Fruit fly (Drosophila melanogaster) whole organism, embryonic: ENCODE measurements around the gene Mgat4b.
A peak's percentile ranks its signal among the peaks of the same experiment; 100 is the strongest.

Source experiments
- Bteb2 ChIP-seq: fragments of 200-800 bp; sonication (Bioruptor generic); optimal IDR thresholded peaks from 2 replicates; lab custom pipeline; 2016; ENCODE audit warnings: missing biosample characterization, missing genetic modification characterization
- CG10431 ChIP-seq: fragments of 200-800 bp; sonication (Bioruptor generic); optimal IDR thresholded peaks from 3 replicates; lab custom pipeline; 2018; ENCODE audit warnings: missing biosample characterization, mild to moderate bottlenecking, missing genetic modification characterization
- CG11456 ChIP-seq: fragments of 200-800 bp; sonication (Bioruptor generic); IDR thresholded peaks from 3 replicates; pipeline ENCODE4 v1.3.6; 2022; ENCODE audit warnings: missing biosample characterization, missing genetic modification characterization
- CG12236 ChIP-seq: fragments of 200-800 bp; sonication (Bioruptor generic); optimal IDR thresholded peaks from 2 replicates; lab custom pipeline; 2016; ENCODE audit warnings: missing biosample characterization, missing genetic modification characterization
- CG12769 ChIP-seq: fragments of 200-800 bp; sonication (Bioruptor generic); optimal IDR thresholded peaks from 2 replicates; lab custom pipeline; 2019; ENCODE audit warnings: missing biosample characterization, mild to moderate bottlenecking, missing genetic modification characterization, moderate library complexity
- CG15269 ChIP-seq: fragments of 200-800 bp; sonication (Bioruptor generic); optimal IDR thresholded peaks from 2 replicates; lab custom pipeline; 2018; ENCODE audit warnings: missing biosample characterization, mild to moderate bottlenecking, missing genetic modification characterization, moderate library complexity
- CG1529 ChIP-seq: fragments of 200-800 bp; sonication (Bioruptor generic); optimal IDR thresholded peaks from 3 replicates; lab custom pipeline; 2018; ENCODE audit warnings: missing biosample characterization, missing genetic modification characterization
- CG1647 ChIP-seq: fragments of 200-800 bp; sonication (Bioruptor generic); optimal IDR thresholded peaks from 3 replicates; lab custom pipeline; 2016; ENCODE audit warnings: missing biosample characterization, missing genetic modification characterization
- CG18764 ChIP-seq: fragments of 200-800 bp; sonication (Bioruptor generic); optimal IDR thresholded peaks from 3 replicates; lab custom pipeline; 2016; ENCODE audit warnings: missing biosample characterization, missing genetic modification characterization
- CG2712 ChIP-seq: fragments of 200-800 bp; optimal IDR thresholded peaks from 3 replicates; lab custom pipeline; 2019; ENCODE audit warnings: missing biosample characterization, mild to moderate bottlenecking, missing genetic modification characterization, moderate library complexity
- CG3163 ChIP-seq: fragments of 200-800 bp; sonication (Bioruptor generic); optimal IDR thresholded peaks from 3 replicates; lab custom pipeline; 2016; ENCODE audit warnings: missing biosample characterization, missing genetic modification characterization
- CG32772 ChIP-seq: fragments of 200-800 bp; sonication (Bioruptor generic); IDR thresholded peaks from 2 replicates; pipeline ENCODE4 v1.3.6; 2022; ENCODE audit warnings: missing biosample characterization, missing genetic modification characterization
- CG3281 ChIP-seq: fragments of 200-800 bp; sonication (Bioruptor generic); optimal IDR thresholded peaks from 3 replicates; lab custom pipeline; 2017; ENCODE audit warnings: missing biosample characterization, mild to moderate bottlenecking, missing genetic modification characterization
- CG33557 ChIP-seq: fragments of 200-800 bp; sonication (Bioruptor generic); optimal IDR thresholded peaks from 2 replicates; lab custom pipeline; 2019; ENCODE audit warnings: missing biosample characterization, mild to moderate bottlenecking, missing genetic modification characterization, moderate library complexity
- CG34224 ChIP-seq: fragments of 200-800 bp; sonication (Bioruptor generic); IDR thresholded peaks from 3 replicates; pipeline ENCODE4 v1.3.6; 2022; ENCODE audit warnings: missing biosample characterization, missing genetic modification characterization; ENCODE audit not compliant: partially characterized antibody
- CG4617 ChIP-seq: fragments of 200-800 bp; sonication (Bioruptor generic); optimal IDR thresholded peaks from 3 replicates; lab custom pipeline; 2016; ENCODE audit warnings: missing biosample characterization, missing genetic modification characterization, borderline replicate concordance
- CG7357 ChIP-seq: fragments of 200-800 bp; sonication (Bioruptor generic); IDR thresholded peaks from 3 replicates; pipeline ENCODE4 v1.3.6; 2022; ENCODE audit warnings: missing biosample characterization, missing genetic modification characterization
- CoRest ChIP-seq: fragments of 200-800 bp; sonication (Bioruptor generic); optimal IDR thresholded peaks from 3 replicates; lab custom pipeline; 2018; ENCODE audit warnings: missing biosample characterization, mild to moderate bottlenecking, missing genetic modification characterization, moderate library complexity
- D ChIP-seq, 2 experiments: fragments of 200-800 bp in 1 of 2; fragments of >200 bp in 1 of 2; sonication (Bioruptor generic) in 1 of 2; optimal IDR thresholded peaks; 2 replicates in 1 of 2; 3 replicates in 1 of 2; lab custom pipeline; 2017; ENCODE audit warnings: mild to moderate bottlenecking in 1 of 2, missing biosample characterization in 1 of 2, missing genetic modification characterization in 1 of 2, missing genetic modification reagents in 1 of 2
- Deaf1 ChIP-seq: fragments of 200-800 bp; optimal IDR thresholded peaks from 3 replicates; lab custom pipeline; 2019; ENCODE audit warnings: missing biosample characterization, mild to moderate bottlenecking, missing genetic modification characterization, moderate library complexity
- Dfd ChIP-seq, 2 experiments: fragments of >200 bp; optimal IDR thresholded peaks; 2 replicates each; lab custom pipeline; 2017; ENCODE audit warnings: missing biosample characterization in 2 of 2, missing genetic modification characterization in 2 of 2
- Dip2 ChIP-seq: fragments of 200-800 bp; sonication (Bioruptor generic); IDR thresholded peaks from 2 replicates; pipeline ENCODE4 v1.3.6; 2022; ENCODE audit warnings: missing biosample characterization, missing genetic modification characterization
- Gug ChIP-seq: fragments of 200-800 bp; sonication (Bioruptor generic); IDR thresholded peaks from 4 replicates; pipeline ENCODE4 v1.3.6; 2022; ENCODE audit warnings: missing biosample characterization, missing genetic modification characterization
- H2.0 ChIP-seq: fragments of 200-800 bp; sonication (Bioruptor generic); IDR thresholded peaks from 2 replicates; pipeline ENCODE4 v1.3.6; 2022; ENCODE audit warnings: missing biosample characterization, missing genetic modification characterization
- HLHmδ ChIP-seq: fragments of 200-800 bp; sonication (Bioruptor generic); optimal IDR thresholded peaks from 2 replicates; lab custom pipeline; 2018; ENCODE audit warnings: missing biosample characterization, mild to moderate bottlenecking, missing genetic modification characterization, moderate library complexity
- HmgZ ChIP-seq: fragments of 200-800 bp; sonication (Bioruptor generic); optimal IDR thresholded peaks from 2 replicates; lab custom pipeline; 2018; ENCODE audit warnings: missing biosample characterization, mild to moderate bottlenecking, missing genetic modification characterization
- Lhr ChIP-seq: fragments of 200-800 bp; sonication (Bioruptor generic); optimal IDR thresholded peaks from 3 replicates; lab custom pipeline; 2017; ENCODE audit warnings: mild to moderate bottlenecking, missing biosample characterization, missing genetic modification reagents, missing genetic modification characterization
- MESR4 ChIP-seq: fragments of 200-800 bp; sonication (Bioruptor generic); optimal IDR thresholded peaks from 2 replicates; lab custom pipeline; 2018; ENCODE audit warnings: missing biosample characterization, mild to moderate bottlenecking, missing genetic modification characterization, moderate library complexity
- Rfx ChIP-seq: fragments of 200-800 bp; sonication (Bioruptor generic); IDR thresholded peaks from 2 replicates; pipeline ENCODE4 v1.3.6; 2022; ENCODE audit warnings: missing biosample characterization, missing genetic modification characterization
- aop ChIP-seq: fragments of 200-800 bp; sonication (Bioruptor generic); IDR thresholded peaks from 2 replicates; pipeline ENCODE4 v1.3.6; 2022; ENCODE audit warnings: missing biosample characterization, missing genetic modification characterization
- ara ChIP-seq: fragments of 200-800 bp; sonication (Bioruptor generic); IDR thresholded peaks from 2 replicates; pipeline ENCODE4 v1.3.6; 2022; ENCODE audit warnings: missing biosample characterization, missing genetic modification characterization
- ash1 ChIP-seq: fragments of 200-800 bp; sonication (Bioruptor generic); optimal IDR thresholded peaks from 2 replicates; lab custom pipeline; 2018; ENCODE audit warnings: missing biosample characterization, mild to moderate bottlenecking, missing genetic modification characterization
- br ChIP-seq: fragments of >200 bp; optimal IDR thresholded peaks from 2 replicates; lab custom pipeline; 2017
- cas ChIP-seq: fragments of 200-800 bp; sonication (Bioruptor generic); IDR thresholded peaks from 2 replicates; pipeline ENCODE4 v1.3.6; 2022; ENCODE audit warnings: missing biosample characterization, missing genetic modification characterization
- chinmo ChIP-seq: fragments of 200-800 bp; sonication (Bioruptor generic); IDR thresholded peaks from 4 replicates; pipeline ENCODE4 v1.3.6; 2022; ENCODE audit warnings: missing biosample characterization, missing genetic modification characterization; ENCODE audit not compliant: partially characterized antibody
- croc ChIP-seq: fragments of 200-800 bp; sonication (Bioruptor generic); conservative IDR thresholded peaks from 3 replicates; pipeline ENCODE4 v1.3.6; 2022; ENCODE audit warnings: missing biosample characterization, missing genetic modification characterization
- fd3F ChIP-seq: fragments of 200-800 bp; sonication (Bioruptor generic); optimal IDR thresholded peaks from 2 replicates; lab custom pipeline; 2018; ENCODE audit warnings: missing biosample characterization, mild to moderate bottlenecking, missing genetic modification characterization, moderate library complexity
- fru ChIP-seq: fragments of >200 bp; optimal IDR thresholded peaks from 2 replicates; lab custom pipeline; 2017
- gem ChIP-seq: fragments of 200-800 bp; sonication (Bioruptor generic); optimal IDR thresholded peaks from 2 replicates; lab custom pipeline; 2019; ENCODE audit warnings: missing biosample characterization, mild to moderate bottlenecking, missing genetic modification characterization, moderate library complexity
- lmd ChIP-seq: fragments of 200-800 bp; sonication (Bioruptor generic); IDR thresholded peaks from 2 replicates; pipeline ENCODE4 v1.3.6; 2022; ENCODE audit warnings: missing biosample characterization, missing genetic modification characterization
- oc ChIP-seq: fragments of 200-800 bp; sonication (Bioruptor generic); optimal IDR thresholded peaks from 2 replicates; lab custom pipeline; 2018; ENCODE audit warnings: missing biosample characterization, mild to moderate bottlenecking, missing genetic modification characterization, moderate library complexity
- pb ChIP-seq: fragments of 200-800 bp; sonication (Bioruptor generic); optimal IDR thresholded peaks from 3 replicates; lab custom pipeline; 2016; ENCODE audit warnings: missing biosample characterization, missing genetic modification characterization
- phol ChIP-seq: fragments of 200-800 bp; sonication (Bioruptor generic); optimal IDR thresholded peaks from 3 replicates; lab custom pipeline; 2018; ENCODE audit warnings: missing biosample characterization, mild to moderate bottlenecking, missing genetic modification characterization, moderate library complexity
- psq ChIP-seq: fragments of 200-800 bp; sonication (Bioruptor generic); optimal IDR thresholded peaks from 2 replicates; lab custom pipeline; 2017; ENCODE audit warnings: missing biosample characterization, missing genetic modification characterization
- pzg ChIP-seq: fragments of 200-800 bp; sonication (Bioruptor generic); optimal IDR thresholded peaks from 3 replicates; lab custom pipeline; 2018; ENCODE audit warnings: missing biosample characterization, mild to moderate bottlenecking, missing genetic modification characterization, moderate library complexity
- salm ChIP-seq: fragments of 200-800 bp; sonication (Bioruptor generic); optimal IDR thresholded peaks from 2 replicates; lab custom pipeline; 2018; ENCODE audit warnings: missing biosample characterization, mild to moderate bottlenecking, missing genetic modification characterization
- sima ChIP-seq: fragments of 200-800 bp; sonication (Bioruptor generic); optimal IDR thresholded peaks from 2 replicates; lab custom pipeline; 2016; ENCODE audit warnings: missing biosample characterization, missing genetic modification characterization
- stc ChIP-seq: fragments of 200-800 bp; sonication (Bioruptor generic); IDR thresholded peaks from 2 replicates; pipeline ENCODE4 v1.3.6; 2022; ENCODE audit warnings: missing biosample characterization, missing genetic modification characterization
- zfh2 ChIP-seq: fragments of 200-800 bp; sonication (Bioruptor generic); optimal IDR thresholded peaks from 2 replicates; lab custom pipeline; 2016; ENCODE audit warnings: missing biosample characterization, missing genetic modification characterization

Mgat4b gene

DNA sequence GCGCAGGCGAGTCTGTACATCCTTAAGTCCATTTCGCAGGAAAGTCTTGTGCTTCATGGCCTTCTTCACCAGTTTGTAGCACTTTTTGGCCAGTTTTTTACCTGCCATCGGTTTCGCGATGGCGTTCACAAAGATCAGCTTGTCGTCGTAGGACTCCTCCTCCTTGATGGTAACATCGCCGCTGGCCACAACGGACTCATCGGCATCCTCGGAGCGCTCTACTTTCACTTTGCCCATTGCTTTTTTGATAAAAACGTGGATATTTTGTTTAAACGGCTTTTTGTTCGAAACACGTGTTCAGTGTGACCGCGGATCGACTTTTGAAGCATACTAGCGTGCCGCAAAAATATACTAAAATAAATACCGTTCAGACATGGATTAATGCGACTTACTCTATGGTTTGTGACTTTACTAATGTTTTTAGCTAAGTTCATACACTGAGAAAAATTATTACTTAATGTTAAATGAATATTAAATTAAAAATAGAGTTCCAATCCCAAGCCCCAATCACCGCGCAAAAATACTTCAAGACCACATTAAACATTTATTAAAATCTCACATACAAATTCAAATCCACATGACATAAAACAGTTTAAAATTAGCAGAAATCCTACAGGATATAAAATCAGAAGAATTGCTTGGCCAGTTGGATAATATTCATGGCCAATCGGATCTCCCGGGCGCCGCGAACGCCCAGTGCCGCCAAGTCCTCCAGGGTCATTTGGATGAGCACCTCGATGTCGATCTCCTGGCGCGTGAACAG is 33.0 kb upstream of the Mgat4b start, which contains the start of gene NHP2 (continued):
- TF ChIP-seq Lhr (GFP tag; lab: Kevin White, UChicago) (peak; percentile 89), Gug (GFP tag; lab: Robert Waterston, UW) (peak; percentile 63; the same call in 3 of the 4 replicates), oc (tag; lab: Kevin White, UChicago) (no peak), br (lab: Kevin White, UChicago) (no peak), CG18764 (GFP tag; lab: Kevin White, UChicago) (peak; percentile 59), chinmo (GFP tag; lab: Robert Waterston, UW) (0 out of 4 replicates have a peak, but pooled peaks have one; percentile 63), psq (GFP tag; lab: Kevin White, UChicago) (peak; percentile 72), CG3163 (GFP tag; lab: Kevin White, UChicago) (no peak), CG34224 (GFP tag; lab: Robert Waterston, UW) (0 out of 3 replicates have a peak, but pooled peaks have one; percentile 24), CG12769 (no peak), CG1647 (GFP tag; lab: Kevin White, UChicago) (peak; percentile 48), gem (tag; lab: Kevin White, UChicago) (peak; percentile 90), HmgZ (tag; lab: Kevin White, UChicago) (peak; percentile 85), Deaf1 (tag; lab: Kevin White, UChicago) (no peak), D (optimal IDR thresholded peaks at IDR 0.05; lab: Kevin White, UChicago) (no peak), D (GFP tag; optimal IDR thresholded peaks at IDR 0.05; lab: Kevin White, UChicago) (peak; percentile 57), Dip2 (no peak), CoRest (tag; lab: Kevin White, UChicago) (peak; percentile 83), pb (GFP tag; lab: Kevin White, UChicago) (no peak), Bteb2 (peak; percentile 76), CG33557 (GFP tag; lab: Kevin White, UChicago) (peak; percentile 49), fd3F (peak; percentile 62), CG15269 (tag; lab: Kevin White, UChicago) (no peak), CG4617 (peak; percentile 85), salm (tag; lab: Kevin White, UChicago) (peak; percentile 70), MESR4 (GFP tag; lab: Kevin White, UChicago) (peak; percentile 89), Rfx (GFP tag; lab: Robert Waterston, UW) (peak; percentile 90), ash1 (no peak), lmd (GFP tag; lab: Robert Waterston, UW) (peak; percentile 80), CG12236 (GFP tag; lab: Kevin White, UChicago) (peak; percentile 24), CG7357 (GFP tag; lab: Robert Waterston, UW) (peak; percentile 46; the same call in 1 of the 3 replicates), CG1529 (GFP tag; lab: Kevin White, UChicago) (no peak), HLHmδ (GFP tag; lab: Kevin White, UChicago) (no peak), Dfd (GFP tag; optimal IDR thresholded peaks at IDR 0.05; lab: Kevin White, UChicago) (no peak), H2.0 (GFP tag; lab: Robert Waterston, UW) (peak; percentile 63), ara (GFP tag; lab: Robert Waterston, UW) (peak; percentile 72; the same call in 1 of the 2 replicates), phol (peak; percentile 87), CG10431 (GFP tag; lab: Kevin White, UChicago) (peak; percentile 44), CG2712 (peak; percentile 88), cas (GFP tag; lab: Robert Waterston, UW) (peak; percentile 76), stc (GFP tag; lab: Robert Waterston, UW) (peak; percentile 84), sima (GFP tag; lab: Kevin White, UChicago) (no peak), fru (lab: Kevin White, UChicago) (no peak), CG3281 (GFP tag; lab: Kevin White, UChicago) (peak; percentile 83), croc (GFP tag; lab: Robert Waterston, UW) (no peak), CG32772 (GFP tag; lab: Robert Waterston, UW) (peak; percentile 69), pzg (GFP tag; lab: Kevin White, UChicago) (peak; percentile 94), zfh2 (GFP tag; lab: Kevin White, UChicago) (peak; percentile 23), CG11456 (GFP tag; lab: Robert Waterston, UW) (no peak; the same call in 1 of the 3 replicates), aop (GFP tag; lab: Robert Waterston, UW) (no peak)
